Worm (Caenorhabditis elegans) whole organism, L4 larva: ENCODE measurements around the gene tiar-1.

Experiments used
- D1046.2 ChIP-seq: fragments of 200-800 bp; sonication (Bioruptor generic); IDR thresholded peaks from 2 replicates; pipeline ENCODE4 v1.3.6; 2022; ENCODE audit warnings: missing genetic modification characterization, missing compliant biosample characterization
- F10B5.3 ChIP-seq: sonication (generic microtip); optimal IDR thresholded peaks from 2 replicates; lab custom pipeline; 2016; ENCODE audit warnings: mild to moderate bottlenecking, missing genetic modification characterization, missing compliant biosample characterization
- F26F4.8 ChIP-seq: fragments of 200-800 bp; sonication (Bioruptor generic); conservative IDR thresholded peaks from 2 replicates; pipeline ENCODE4 v1.3.6; 2022; ENCODE audit warnings: missing genetic modification characterization, missing compliant biosample characterization
- F37D6.2 ChIP-seq: sonication (generic microtip); optimal IDR thresholded peaks from 2 replicates; lab custom pipeline; 2016; ENCODE audit warnings: mild to moderate bottlenecking, missing genetic modification characterization, missing compliant biosample characterization
- F44E2.7 ChIP-seq: fragments of 200-800 bp; sonication (Bioruptor generic); IDR thresholded peaks from 2 replicates; pipeline ENCODE4 v2.1.2; 2022; ENCODE audit warnings: missing genetic modification characterization, missing compliant biosample characterization
- F49E8.2 ChIP-seq: sonication (generic microtip); optimal IDR thresholded peaks from 2 replicates; lab custom pipeline; 2016; ENCODE audit warnings: missing compliant biosample characterization, mild to moderate bottlenecking, missing genetic modification characterization, borderline replicate concordance
- R02D3.7 ChIP-seq: fragments of 150-350 bp; sonication (generic microtip); optimal IDR thresholded peaks from 3 replicates; lab custom pipeline; 2014; ENCODE audit warnings: missing biosample characterization, missing genetic modification characterization
- T20F7.1 ChIP-seq: fragments of 200-800 bp; sonication (Bioruptor generic); optimal IDR thresholded peaks from 2 replicates; lab custom pipeline; 2018; ENCODE audit warnings: mild to moderate bottlenecking, missing genetic modification characterization, missing compliant biosample characterization
- Y48G9A.11 ChIP-seq: fragments of 200-800 bp; sonication (Bioruptor generic); IDR thresholded peaks from 2 replicates; pipeline ENCODE4 v1.3.6; 2022; ENCODE audit warnings: missing genetic modification reagents, missing genetic modification characterization, missing compliant biosample characterization
- ZK337.2 ChIP-seq: fragments of 200-800 bp; sonication (Bioruptor generic); IDR thresholded peaks from 2 replicates; pipeline ENCODE4 v1.3.6; 2022; ENCODE audit warnings: missing genetic modification reagents, missing genetic modification characterization, missing compliant biosample characterization
- ZK546.5 ChIP-seq, 2 experiments: sonication (generic microtip); optimal IDR thresholded peaks; 2 replicates each; lab custom pipeline; 2017; ENCODE audit warnings: missing biosample characterization in 2 of 2, missing genetic modification characterization in 2 of 2
- aha-1 ChIP-seq: fragments of 150-350 bp; peaks from one replicate; lab custom pipeline; 2014; ENCODE audit warnings: missing biosample characterization, missing genetic modification characterization
- arid-1 ChIP-seq: fragments of 200-800 bp; sonication (Bioruptor generic); conservative IDR thresholded peaks from 2 replicates; pipeline ENCODE4 v1.3.6; 2022; ENCODE audit warnings: missing genetic modification reagents, missing genetic modification characterization, missing compliant biosample characterization
- ceh-20 ChIP-seq: fragments of 200-800 bp; sonication (Bioruptor generic); IDR thresholded peaks from 2 replicates; pipeline ENCODE4 v1.3.6; 2022; ENCODE audit warnings: missing genetic modification reagents, missing genetic modification characterization, missing compliant biosample characterization
- ceh-44 ChIP-seq: fragments of 200-800 bp; sonication (Bioruptor generic); IDR thresholded peaks from 2 replicates; pipeline ENCODE4 v1.3.6; 2022; ENCODE audit warnings: missing genetic modification reagents, missing genetic modification characterization, missing compliant biosample characterization
- ceh-62 ChIP-seq: sonication (generic microtip); optimal IDR thresholded peaks from 2 replicates; lab custom pipeline; 2017; ENCODE audit warnings: missing biosample characterization, missing genetic modification characterization
- ceh-82 ChIP-seq: sonication (generic microtip); optimal IDR thresholded peaks from 2 replicates; lab custom pipeline; 2017; ENCODE audit warnings: missing biosample characterization, missing genetic modification characterization
- daf-12 ChIP-seq: fragments of 150-350 bp; optimal IDR thresholded peaks from 2 replicates; lab custom pipeline; 2014; ENCODE audit warnings: missing biosample characterization, missing genetic modification reagents, missing genetic modification characterization
- daf-16 ChIP-seq, 3 experiments: sonication (generic microtip); optimal IDR thresholded peaks; 2 replicates each; lab custom pipeline; 2016 to 2017; ENCODE audit warnings: missing genetic modification characterization in 3 of 3, missing genetic modification reagents in 3 of 3, mild to moderate bottlenecking in 2 of 3, missing compliant biosample characterization in 2 of 3, missing biosample characterization in 1 of 3, moderate library complexity in 1 of 3
- daf-19 ChIP-seq: fragments of 200-800 bp; sonication (Bioruptor generic); conservative IDR thresholded peaks from 2 replicates; pipeline ENCODE4 v1.3.6; 2022; ENCODE audit warnings: missing genetic modification characterization, missing compliant biosample characterization
- daf-8 ChIP-seq: fragments of 200-800 bp; sonication (Bioruptor generic); IDR thresholded peaks from 2 replicates; pipeline ENCODE4 v1.3.6; 2022; ENCODE audit warnings: missing genetic modification characterization, missing compliant biosample characterization
- dmd-8 ChIP-seq: fragments of 200-800 bp; sonication (Bioruptor generic); IDR thresholded peaks from 2 replicates; pipeline ENCODE4 v1.3.6; 2022; ENCODE audit warnings: missing genetic modification characterization, missing compliant biosample characterization
- dmd-9 ChIP-seq: fragments of 200-800 bp; sonication (Bioruptor generic); IDR thresholded peaks from 2 replicates; pipeline ENCODE4 v1.3.6; 2022; ENCODE audit warnings: missing genetic modification reagents, missing genetic modification characterization, missing compliant biosample characterization
- egl-27 ChIP-seq: sonication (generic microtip); optimal IDR thresholded peaks from 3 replicates; lab custom pipeline; 2017; ENCODE audit warnings: missing biosample characterization, missing genetic modification reagents, missing genetic modification characterization
- egl-43 ChIP-seq: fragments of 200-800 bp; sonication (Bioruptor generic); IDR thresholded peaks from 2 replicates; pipeline ENCODE4 v1.3.6; 2022; ENCODE audit warnings: missing genetic modification reagents, missing genetic modification characterization, missing compliant biosample characterization
- fkh-10 ChIP-seq: fragments of 150-350 bp; optimal IDR thresholded peaks from 2 replicates; lab custom pipeline; 2014; ENCODE audit warnings: missing biosample characterization, missing genetic modification reagents, missing genetic modification characterization
- fos-1 ChIP-seq: fragments of 150-350 bp; optimal IDR thresholded peaks from 2 replicates; lab custom pipeline; 2014; ENCODE audit warnings: missing biosample characterization, missing genetic modification characterization
- gei-8 ChIP-seq: fragments of 200-800 bp; sonication (Bioruptor generic); optimal IDR thresholded peaks from 2 replicates; lab custom pipeline; 2018; ENCODE audit warnings: mild to moderate bottlenecking, missing genetic modification characterization, missing compliant biosample characterization
- hlh-11 ChIP-seq: fragments of 200-800 bp; sonication (Bioruptor generic); optimal IDR thresholded peaks from 2 replicates; lab custom pipeline; 2018; ENCODE audit warnings: mild to moderate bottlenecking, missing genetic modification characterization, missing compliant biosample characterization
- hlh-30 ChIP-seq: sonication (generic microtip); optimal IDR thresholded peaks from 2 replicates; lab custom pipeline; 2017; ENCODE audit warnings: antibody characterized with exemption, mild to moderate bottlenecking, missing genetic modification characterization, missing compliant biosample characterization; ENCODE audit not compliant: insufficient read depth
- hmg-1.1 ChIP-seq: fragments of 200-800 bp; sonication (Bioruptor generic); IDR thresholded peaks from 2 replicates; pipeline ENCODE4 v1.3.6; 2022; ENCODE audit warnings: missing genetic modification reagents, missing genetic modification characterization, missing compliant biosample characterization
- lim-7 ChIP-seq: fragments of 200-800 bp; sonication (Bioruptor generic); IDR thresholded peaks from 2 replicates; pipeline ENCODE4 v1.3.6; 2022; ENCODE audit warnings: missing genetic modification characterization, missing compliant biosample characterization
- lin-13 ChIP-seq: fragments of 150-350 bp; optimal IDR thresholded peaks from 2 replicates; lab custom pipeline; 2014; ENCODE audit warnings: missing biosample characterization, missing genetic modification reagents, missing genetic modification characterization
- lin-15B ChIP-seq: fragments of 150-350 bp; sonication (generic microtip); optimal IDR thresholded peaks from 3 replicates; lab custom pipeline; 2014; ENCODE audit warnings: missing biosample characterization, missing genetic modification characterization
- lin-38 ChIP-seq: fragments of 200-800 bp; sonication (Bioruptor generic); IDR thresholded peaks from 2 replicates; pipeline ENCODE4 v1.3.6; 2022; ENCODE audit warnings: missing genetic modification reagents, missing genetic modification characterization, missing compliant biosample characterization
- madf-9 ChIP-seq: fragments of 200-800 bp; sonication (Bioruptor generic); conservative IDR thresholded peaks from 2 replicates; pipeline ENCODE4 v1.3.6; 2022; ENCODE audit warnings: missing genetic modification reagents, missing genetic modification characterization, missing compliant biosample characterization
- mdl-1 ChIP-seq, 2 experiments: fragments of 150-350 bp in 1 of 2; sonication (generic microtip) in 1 of 2; optimal IDR thresholded peaks; 2 replicates each; lab custom pipeline; 2014 to 2017; ENCODE audit warnings: missing biosample characterization in 2 of 2, missing genetic modification characterization in 2 of 2
- mdt-29 ChIP-seq: fragments of 200-800 bp; sonication (Bioruptor generic); IDR thresholded peaks from 2 replicates; pipeline ENCODE4 v1.3.6; 2022; ENCODE audit warnings: missing genetic modification reagents, missing genetic modification characterization, missing compliant biosample characterization
- nhr-102 ChIP-seq: sonication (generic microtip); optimal IDR thresholded peaks from 2 replicates; lab custom pipeline; 2016; ENCODE audit warnings: mild to moderate bottlenecking, missing genetic modification characterization, moderate library complexity, missing compliant biosample characterization
- nhr-25 ChIP-seq: sonication (generic microtip); optimal IDR thresholded peaks from 2 replicates; lab custom pipeline; 2017; ENCODE audit warnings: missing genetic modification characterization, mild to moderate bottlenecking, missing compliant biosample characterization, antibody characterized with exemption, moderate library complexity, borderline replicate concordance; ENCODE audit not compliant: insufficient read depth
- nhr-28 ChIP-seq: fragments of 150-350 bp; optimal IDR thresholded peaks from 2 replicates; lab custom pipeline; 2014; ENCODE audit warnings: missing biosample characterization, missing genetic modification characterization
- nhr-48 ChIP-seq: sonication (generic microtip); optimal IDR thresholded peaks from 2 replicates; lab custom pipeline; 2016; ENCODE audit warnings: mild to moderate bottlenecking, missing genetic modification characterization, missing compliant biosample characterization
- nhr-6 ChIP-seq: fragments of 150-350 bp; optimal IDR thresholded peaks from 2 replicates; lab custom pipeline; 2014; ENCODE audit warnings: missing biosample characterization, missing genetic modification characterization
- nhr-76 ChIP-seq: fragments of 150-350 bp; optimal IDR thresholded peaks from 2 replicates; lab custom pipeline; 2014; ENCODE audit warnings: missing biosample characterization, missing genetic modification characterization
- nhr-77 ChIP-seq: fragments of 150-350 bp; optimal IDR thresholded peaks from 2 replicates; lab custom pipeline; 2014; ENCODE audit warnings: missing biosample characterization, missing genetic modification characterization
- pha-4 ChIP-seq, 2 experiments: fragments of 150-350 bp in 1 of 2; fragments of 200-800 bp in 1 of 2; sonication (Bioruptor generic) in 1 of 2; IDR thresholded peaks in 1 of 2; optimal IDR thresholded peaks in 1 of 2; 2 replicates each; pipeline versions ENCODE4 v1.3.6 to Lab custom; 2014 to 2022; ENCODE audit warnings: missing genetic modification characterization in 2 of 2, missing genetic modification reagents in 2 of 2, missing biosample characterization in 1 of 2, missing compliant biosample characterization in 1 of 2
- snpc-4 ChIP-seq: fragments of 150-350 bp; optimal IDR thresholded peaks from 2 replicates; lab custom pipeline; 2014; ENCODE audit warnings: missing biosample characterization, missing genetic modification characterization
- vab-7 ChIP-seq: fragments of 200-800 bp; sonication (Bioruptor generic); IDR thresholded peaks from 2 replicates; pipeline ENCODE4 v1.3.6; 2022; ENCODE audit warnings: missing genetic modification reagents, missing genetic modification characterization, missing compliant biosample characterization
- zip-11 ChIP-seq: fragments of 200-800 bp; sonication (Bioruptor generic); IDR thresholded peaks from 2 replicates; pipeline ENCODE4 v1.3.6; 2022; ENCODE audit warnings: missing genetic modification characterization, missing compliant biosample characterization
- ztf-11 ChIP-seq: fragments of 150-350 bp; optimal IDR thresholded peaks from 2 replicates; lab custom pipeline; 2014; ENCODE audit warnings: missing biosample characterization, missing genetic modification characterization
- ztf-7 ChIP-seq: fragments of 150-350 bp; optimal IDR thresholded peaks from 2 replicates; lab custom pipeline; 2014; ENCODE audit warnings: missing biosample characterization, missing genetic modification characterization

tiar-1 gene

DNA sequence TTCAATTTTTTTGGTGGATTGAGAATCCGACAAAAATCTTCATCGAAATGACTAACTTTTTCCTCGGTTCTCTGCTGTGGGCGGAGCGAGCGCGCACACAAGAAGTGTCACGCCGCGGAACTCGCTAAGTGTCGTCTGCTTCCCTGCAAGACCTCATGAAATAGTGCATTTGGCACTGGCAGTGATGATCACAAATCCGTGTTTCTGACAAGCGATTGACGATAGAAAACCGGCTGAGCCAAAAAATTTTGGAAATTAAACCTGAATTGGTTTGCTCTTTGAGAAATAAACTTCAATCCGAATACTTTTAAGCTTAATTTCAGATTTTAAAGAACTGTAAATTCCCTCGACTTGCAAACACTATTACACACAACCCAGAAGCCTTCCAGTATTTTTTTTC is 13.1 kb downstream of the tiar-1 start (continued):
- TF ChIP-seq nhr-102 (tag; lab: Kevin White, UChicago): peak; percentile 66
- TF ChIP-seq Y48G9A.11 (GFP tag; lab: Robert Waterston, UW): 0 out of 2 replicates have a peak, but pooled peaks have one; percentile 39
- no peak for TF ChIP-seq fkh-10 (GFP tag; lab: Kevin White, UChicago)
- no peak for TF ChIP-seq egl-43
- no peak for TF ChIP-seq ceh-62 (tag; lab: Kevin White, UChicago)
- TF ChIP-seq F26F4.8 (GFP tag; lab: Robert Waterston, UW): no peak
- TF ChIP-seq hlh-30 (tag; lab: Kevin White, UChicago): peak; percentile 86
- no peak for TF ChIP-seq R02D3.7
- no peak for TF ChIP-seq F44E2.7 (GFP tag; lab: Robert Waterston, UW)
- no peak for TF ChIP-seq daf-19
- peak; percentile 94 for TF ChIP-seq snpc-4
- no peak for TF ChIP-seq ceh-20
- peak; percentile 64 for TF ChIP-seq hlh-11
- TF ChIP-seq nhr-48 (tag; lab: Kevin White, UChicago): no peak
- no peak for TF ChIP-seq madf-9
- no peak for TF ChIP-seq vab-7
- peak; percentile 59 to 75 for TF ChIP-seq mdl-1 (tag; optimal IDR thresholded peaks at IDR 0.05; lab: Kevin White, UChicago)
- no peak for TF ChIP-seq zip-11 (GFP tag; lab: Robert Waterston, UW)
- no peak for TF ChIP-seq daf-16 (GFP tag; optimal IDR thresholded peaks at IDR 0.05; lab: Kevin White, UChicago)
- peak; percentile 60 for TF ChIP-seq daf-16 (tag; optimal IDR thresholded peaks at IDR 0.05; lab: Kevin White, UChicago)
- no peak for TF ChIP-seq nhr-76 (tag; lab: Kevin White, UChicago)
- TF ChIP-seq nhr-6 (tag; lab: Kevin White, UChicago): peak; percentile 46
- TF ChIP-seq daf-12 (tag; lab: Kevin White, UChicago): no peak
- no peak for TF ChIP-seq pha-4 (GFP tag; IDR thresholded peaks at IDR 0.05; lab: Robert Waterston, UW)
- TF ChIP-seq pha-4 (tag; optimal IDR thresholded peaks at IDR 0.05; lab: Kevin White, UChicago): no peak
- no peak for TF ChIP-seq egl-27
- TF ChIP-seq lin-13 (GFP tag; lab: Kevin White, UChicago): no peak
- no peak for TF ChIP-seq mdt-29 (GFP tag; lab: Robert Waterston, UW)
- peak; percentile 35 for TF ChIP-seq nhr-25 (tag; lab: Kevin White, UChicago)
- peak; percentile 27 for TF ChIP-seq ztf-7 (tag; lab: Kevin White, UChicago)
- peak; percentile 11 for TF ChIP-seq nhr-28
- TF ChIP-seq lin-15B (tag; lab: Kevin White, UChicago): peak; percentile 19
- no peak for TF ChIP-seq ceh-82 (tag; lab: Kevin White, UChicago)
- TF ChIP-seq dmd-9 (GFP tag; lab: Robert Waterston, UW): no peak
- TF ChIP-seq ZK337.2 (GFP tag; lab: Robert Waterston, UW): no peak
- TF ChIP-seq ztf-11 (tag; lab: Kevin White, UChicago): no peak
- TF ChIP-seq arid-1: peak; percentile 10; the same call in 1 of the 2 replicates
- no peak for TF ChIP-seq ZK546.5 (tag; optimal IDR thresholded peaks at IDR 0.05; lab: Kevin White, UChicago)
- no peak for TF ChIP-seq dmd-8 (GFP tag; lab: Robert Waterston, UW)
- TF ChIP-seq lin-38 (GFP tag; lab: Robert Waterston, UW): peak; percentile 57
- TF ChIP-seq daf-8 (GFP tag; lab: Robert Waterston, UW): no peak
- TF ChIP-seq lim-7 (GFP tag; lab: Robert Waterston, UW): no peak
- TF ChIP-seq hmg-1.1 (GFP tag; lab: Robert Waterston, UW): peak; percentile 44; the same call in 1 of the 2 replicates
- TF ChIP-seq aha-1: peak; percentile 26
- no peak for TF ChIP-seq gei-8 (GFP tag; lab: Kevin White, UChicago)
- peak; percentile 21 for TF ChIP-seq F49E8.2 (tag; lab: Kevin White, UChicago)
- TF ChIP-seq nhr-77 (tag; lab: Kevin White, UChicago): no peak
- no peak for TF ChIP-seq F10B5.3 (tag; lab: Kevin White, UChicago)
- TF ChIP-seq T20F7.1 (GFP tag; lab: Kevin White, UChicago): no peak
- TF ChIP-seq ceh-44 (GFP tag; lab: Robert Waterston, UW): peak; percentile 93
- no peak for TF ChIP-seq F37D6.2
- TF ChIP-seq fos-1: no peak
- no peak for TF ChIP-seq D1046.2
